Worm (Caenorhabditis elegans): Measurements from ENCODE around the gene Y59A8B.26.

Gene Y59A8B.26

DNA sequence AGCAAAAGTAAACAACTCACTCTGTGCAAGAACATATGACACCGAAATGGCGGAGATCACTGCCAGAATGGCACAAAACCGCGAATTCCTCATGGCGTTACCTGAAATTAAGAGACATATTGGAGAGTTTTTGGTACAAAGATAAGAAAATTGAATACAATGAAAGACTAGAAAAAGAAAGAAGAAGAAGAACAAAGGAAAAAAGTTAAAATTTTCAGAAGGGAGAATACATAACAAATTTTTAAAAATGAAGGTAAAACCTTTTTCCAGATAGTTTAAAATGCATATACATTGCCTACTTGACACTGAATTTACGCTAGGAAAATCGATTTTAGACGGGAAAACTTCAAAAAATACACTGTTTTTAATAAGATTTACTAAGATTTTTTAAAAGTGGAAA lies 9.4 kb downstream of the Y59A8B.26 start, which contains the start of gene lon-8:
TSS of gene lon-8 (minus strand) at position 101 of the 400 bp plus-strand sequence.
- TF ChIP-seq klf-2 (GFP tag; conservative IDR thresholded peaks at IDR 0.05) (no peak), ref-1 (GFP tag; conservative IDR thresholded peaks at IDR 0.05) (no peak), cog-1 (tag; optimal IDR thresholded peaks at IDR 0.05) (no peak), ztf-29 (GFP tag; IDR thresholded peaks at IDR 0.05) (no peak), tab-1 (GFP tag; IDR thresholded peaks at IDR 0.05) (no peak), T22C8.4 (GFP tag; IDR thresholded peaks at IDR 0.05) (no peak), flt-1 (GFP tag; IDR thresholded peaks at IDR 0.05) (no peak), med-1 (GFP tag; optimal IDR thresholded peaks at IDR 0.05; ENCODE audit: insufficient read depth) (no peak), ztf-23 (GFP tag; IDR thresholded peaks at IDR 0.05) (no peak)

DNA sequence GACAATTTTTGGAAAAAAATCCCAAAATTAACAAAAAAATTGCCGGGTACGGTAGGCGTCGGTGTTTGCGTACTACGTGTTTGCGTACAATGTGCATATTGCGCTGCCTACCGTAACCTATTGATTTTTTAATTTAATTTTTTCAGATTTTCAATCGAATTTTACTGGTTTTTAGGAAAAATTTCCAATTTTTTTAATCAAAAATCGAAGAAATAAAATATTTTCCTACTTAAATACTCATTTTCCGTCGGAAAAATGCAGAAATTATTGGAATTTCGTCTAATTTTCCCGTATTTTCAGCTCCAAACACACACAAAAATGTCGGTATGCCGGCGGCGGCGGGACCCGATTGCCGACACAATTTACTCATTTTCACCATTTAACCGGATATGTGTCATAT lies 24.7 kb downstream of the Y59A8B.26 start, which contains the start of gene Y59A8B.21:
TSS of gene Y59A8B.21 (plus strand) at position 301 of the 400 bp plus-strand sequence.
- no peak for TF ChIP-seq med-1 (GFP tag; optimal IDR thresholded peaks at IDR 0.05; ENCODE audit: insufficient read depth)
- TF ChIP-seq flt-1 (GFP tag; IDR thresholded peaks at IDR 0.05), result no peak
- no peak for TF ChIP-seq tab-1 (GFP tag; IDR thresholded peaks at IDR 0.05)
- TF ChIP-seq cog-1 (tag; optimal IDR thresholded peaks at IDR 0.05), result no peak
- TF ChIP-seq T22C8.4 (GFP tag; IDR thresholded peaks at IDR 0.05), result no peak
- no peak for TF ChIP-seq ztf-29 (GFP tag; IDR thresholded peaks at IDR 0.05)
- TF ChIP-seq ref-1 (GFP tag; conservative IDR thresholded peaks at IDR 0.05), result no peak
- TF ChIP-seq klf-2 (GFP tag; conservative IDR thresholded peaks at IDR 0.05), result no peak
- TF ChIP-seq ztf-23 (GFP tag; IDR thresholded peaks at IDR 0.05), result no peak

DNA sequence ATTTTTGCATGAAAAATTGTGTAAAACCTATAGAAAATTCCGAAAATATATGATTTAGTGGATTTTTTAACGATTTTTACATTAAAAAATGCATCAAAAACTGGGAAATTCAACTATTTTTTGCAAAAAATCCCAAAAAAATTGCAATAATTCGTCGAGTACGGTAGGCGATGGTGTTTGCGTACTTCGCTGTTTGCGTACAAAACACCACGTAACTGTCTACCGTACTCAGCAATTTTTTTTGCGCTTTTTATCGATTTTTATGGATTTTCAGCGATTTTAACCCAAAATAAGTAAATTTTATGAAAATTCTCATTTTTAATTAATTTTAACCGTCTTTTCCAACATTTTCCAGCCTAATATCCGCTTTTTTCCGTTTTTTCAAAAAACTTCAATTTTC lies 27.7 kb downstream of the Y59A8B.26 start:
- TF ChIP-seq tab-1 (GFP tag; IDR thresholded peaks at IDR 0.05) (no peak), ref-1 (GFP tag; conservative IDR thresholded peaks at IDR 0.05) (no peak), klf-2 (GFP tag; conservative IDR thresholded peaks at IDR 0.05) (no peak), med-1 (GFP tag; optimal IDR thresholded peaks at IDR 0.05; ENCODE audit: insufficient read depth) (no peak)

DNA sequence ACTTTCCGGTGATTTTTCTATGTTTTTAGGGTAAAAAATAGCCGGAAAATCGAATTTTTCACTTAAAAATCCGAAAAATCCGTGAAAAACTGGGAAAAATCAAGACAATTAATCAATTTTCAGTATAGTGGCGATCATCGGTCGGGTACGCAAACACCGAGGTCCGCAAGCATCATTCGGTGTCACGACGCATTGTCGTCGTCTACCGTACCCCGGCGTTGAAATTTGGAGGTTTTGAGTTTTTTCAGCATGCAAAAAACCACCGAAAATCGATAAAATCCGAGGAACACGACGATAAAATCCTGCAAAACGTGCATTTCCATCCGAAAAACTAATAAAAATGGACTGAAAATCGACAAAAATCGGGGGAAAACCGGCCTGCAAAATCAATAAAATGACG lies 28.9 kb downstream of the Y59A8B.26 start:
- TF ChIP-seq med-1 (GFP tag; optimal IDR thresholded peaks at IDR 0.05; ENCODE audit: insufficient read depth) (no peak), ztf-29 (GFP tag; IDR thresholded peaks at IDR 0.05) (no peak), cog-1 (tag; optimal IDR thresholded peaks at IDR 0.05) (no peak), ref-1 (GFP tag; conservative IDR thresholded peaks at IDR 0.05) (no peak), ztf-23 (GFP tag; IDR thresholded peaks at IDR 0.05) (no peak), klf-2 (GFP tag; conservative IDR thresholded peaks at IDR 0.05) (no peak)

DNA sequence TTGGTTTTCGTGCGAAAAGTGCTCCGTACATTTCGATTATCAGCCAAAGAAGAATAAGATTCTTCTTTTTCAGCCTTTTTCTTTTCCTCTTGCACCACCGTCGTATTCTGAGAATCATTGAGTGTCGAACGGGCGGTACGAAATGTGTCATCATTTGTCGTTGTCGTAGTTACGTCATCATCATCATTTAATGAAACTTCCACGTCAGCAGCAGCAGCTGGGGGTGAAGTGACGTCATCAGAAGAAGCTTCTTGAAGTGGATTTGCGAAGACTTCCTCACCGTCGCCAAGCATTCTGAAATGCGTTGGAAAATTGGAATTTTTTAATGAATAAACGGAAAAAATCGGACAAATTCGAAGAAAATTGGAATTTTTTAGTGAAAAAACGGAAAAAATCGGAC lies 30.8 kb downstream of the Y59A8B.26 start, which contains the start of gene snx-6:
TSS of gene snx-6 (minus strand) at position 294 of the 400 bp plus-strand sequence.
- TF ChIP-seq med-1 (GFP tag; optimal IDR thresholded peaks at IDR 0.05; ENCODE audit: insufficient read depth) (no peak), tab-1 (GFP tag; IDR thresholded peaks at IDR 0.05) (no peak), flt-1 (GFP tag; IDR thresholded peaks at IDR 0.05) (no peak), T22C8.4 (GFP tag; IDR thresholded peaks at IDR 0.05) (no peak), ztf-23 (GFP tag; IDR thresholded peaks at IDR 0.05) (no peak), cog-1 (tag; optimal IDR thresholded peaks at IDR 0.05) (no peak), ztf-29 (GFP tag; IDR thresholded peaks at IDR 0.05) (no peak), ref-1 (GFP tag; conservative IDR thresholded peaks at IDR 0.05) (no peak), klf-2 (GFP tag; conservative IDR thresholded peaks at IDR 0.05) (no peak)

DNA sequence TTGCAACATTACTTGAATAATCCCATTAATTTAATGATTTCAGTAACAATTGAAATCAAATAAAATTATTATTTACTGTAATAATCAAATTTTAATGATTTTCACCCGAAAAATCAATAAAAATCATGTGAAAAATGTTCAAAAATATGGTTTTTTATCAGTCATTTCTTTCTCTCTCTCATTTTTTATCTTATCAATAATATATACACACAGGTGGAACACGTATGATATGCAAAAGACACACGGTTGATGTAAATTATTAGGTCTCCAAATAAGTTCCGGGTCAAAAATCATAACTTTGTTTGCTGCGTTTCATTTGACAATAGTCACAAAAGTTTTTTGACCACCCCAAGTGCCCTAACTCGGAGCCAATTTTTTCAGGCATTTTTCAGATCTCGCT lies 32.4 kb downstream of the Y59A8B.26 start:
- no peak for TF ChIP-seq med-1 (GFP tag; optimal IDR thresholded peaks at IDR 0.05; ENCODE audit: insufficient read depth)
- no peak for TF ChIP-seq ref-1 (GFP tag; conservative IDR thresholded peaks at IDR 0.05)
- no peak for TF ChIP-seq ztf-29 (GFP tag; IDR thresholded peaks at IDR 0.05)
- no peak for TF ChIP-seq tab-1 (GFP tag; IDR thresholded peaks at IDR 0.05)
- TF ChIP-seq ztf-23 (GFP tag; IDR thresholded peaks at IDR 0.05), result no peak
- TF ChIP-seq flt-1 (GFP tag; IDR thresholded peaks at IDR 0.05), result no peak
- TF ChIP-seq klf-2 (GFP tag; conservative IDR thresholded peaks at IDR 0.05), result no peak

DNA sequence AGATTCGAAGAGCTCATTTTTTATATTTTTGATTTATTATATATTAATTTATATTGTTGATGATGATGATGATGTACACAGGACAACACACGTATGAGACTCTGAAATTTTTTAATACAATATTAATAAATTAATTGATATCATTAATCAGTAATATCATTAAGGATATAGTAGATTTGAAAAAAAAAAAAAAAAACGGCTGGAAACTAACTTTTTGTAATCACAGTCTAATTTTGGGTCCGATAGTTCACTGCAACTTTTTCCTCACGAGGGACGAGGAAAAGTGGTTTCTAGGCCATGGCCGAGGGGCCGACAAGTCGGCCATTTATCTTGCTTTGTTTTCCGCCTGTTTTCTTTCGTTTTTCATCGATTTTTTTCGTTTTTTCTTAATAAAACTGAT lies 43.9 kb downstream of the Y59A8B.26 start, which contains the start of gene gck-3:
TSS of gene gck-3 (minus strand) at position 101 of the 400 bp plus-strand sequence.
- TF ChIP-seq ztf-23 (GFP tag; IDR thresholded peaks at IDR 0.05) (no peak), cog-1 (tag; optimal IDR thresholded peaks at IDR 0.05) (no peak), med-1 (GFP tag; optimal IDR thresholded peaks at IDR 0.05; ENCODE audit: insufficient read depth) (no peak), T22C8.4 (GFP tag; IDR thresholded peaks at IDR 0.05) (no peak), flt-1 (GFP tag; IDR thresholded peaks at IDR 0.05) (no peak), ztf-29 (GFP tag; IDR thresholded peaks at IDR 0.05) (no peak), ref-1 (GFP tag; conservative IDR thresholded peaks at IDR 0.05) (no peak), tab-1 (GFP tag; IDR thresholded peaks at IDR 0.05) (no peak), klf-2 (GFP tag; conservative IDR thresholded peaks at IDR 0.05) (no peak)

DNA sequence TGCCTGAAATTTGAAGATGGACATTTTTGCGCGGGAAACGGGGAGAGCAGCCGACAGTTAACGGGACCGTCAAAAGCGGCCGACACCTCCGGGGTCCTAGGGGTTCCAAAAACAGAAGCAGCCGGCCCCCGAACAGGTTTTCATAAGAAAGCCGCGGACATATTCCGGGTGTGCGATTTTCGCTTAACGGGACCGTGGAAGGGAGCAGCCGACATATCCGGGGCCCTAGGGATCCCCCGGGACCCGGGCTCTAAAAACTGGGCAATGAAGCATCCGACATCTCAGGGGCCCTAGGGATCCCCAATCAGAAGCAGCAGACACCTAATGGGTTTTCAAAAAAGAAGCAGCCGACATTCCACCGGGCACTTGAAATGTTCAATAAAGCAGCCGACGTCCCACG lies 48.1 kb downstream of the Y59A8B.26 start:
- TF ChIP-seq ref-1 (GFP tag; conservative IDR thresholded peaks at IDR 0.05) (no peak), flt-1 (GFP tag; IDR thresholded peaks at IDR 0.05) (no peak), cog-1 (tag; optimal IDR thresholded peaks at IDR 0.05) (no peak), ztf-23 (GFP tag; IDR thresholded peaks at IDR 0.05) (no peak), ztf-29 (GFP tag; IDR thresholded peaks at IDR 0.05) (no peak), tab-1 (GFP tag; IDR thresholded peaks at IDR 0.05) (no peak), T22C8.4 (GFP tag; IDR thresholded peaks at IDR 0.05) (no peak), med-1 (GFP tag; optimal IDR thresholded peaks at IDR 0.05; ENCODE audit: insufficient read depth) (no peak), klf-2 (GFP tag; conservative IDR thresholded peaks at IDR 0.05) (no peak)

Data from whole organism, midembryonic.